Fruit fly (Drosophila melanogaster) whole organism, embryonic: ENCODE results near the gene CG1622.

Source experiments
- Antp ChIP-seq: fragments of 200-800 bp; sonication (Bioruptor generic); optimal IDR thresholded peaks from 3 replicates; lab custom pipeline; 2016; ENCODE audit warnings: missing biosample characterization, missing genetic modification characterization
- CG10267 ChIP-seq: fragments of 200-800 bp; sonication (Bioruptor generic); optimal IDR thresholded peaks from 2 replicates; lab custom pipeline; 2018; ENCODE audit warnings: missing biosample characterization, mild to moderate bottlenecking, missing genetic modification characterization, moderate library complexity
- CG10543 ChIP-seq: fragments of 200-800 bp; sonication (Bioruptor generic); optimal IDR thresholded peaks from 3 replicates; lab custom pipeline; 2017; ENCODE audit warnings: missing biosample characterization, mild to moderate bottlenecking, missing genetic modification characterization, moderate library complexity
- CG10979 ChIP-seq: fragments of 200-800 bp; sonication (Bioruptor generic); optimal IDR thresholded peaks from 2 replicates; lab custom pipeline; 2018; ENCODE audit warnings: missing biosample characterization, mild to moderate bottlenecking, missing genetic modification characterization, moderate library complexity
- CG11247 ChIP-seq: fragments of 200-800 bp; sonication (Bioruptor generic); IDR thresholded peaks from 2 replicates; pipeline ENCODE4 v1.3.6; 2022; ENCODE audit warnings: missing biosample characterization, missing genetic modification characterization
- CG11504 ChIP-seq: fragments of 200-800 bp; sonication (Bioruptor generic); optimal IDR thresholded peaks from 3 replicates; lab custom pipeline; 2019; ENCODE audit warnings: missing biosample characterization, mild to moderate bottlenecking, missing genetic modification characterization, moderate library complexity
- CG12236 ChIP-seq: fragments of 200-800 bp; sonication (Bioruptor generic); optimal IDR thresholded peaks from 2 replicates; lab custom pipeline; 2016; ENCODE audit warnings: missing biosample characterization, missing genetic modification characterization
- CG12659 ChIP-seq: fragments of 200-800 bp; sonication (Bioruptor generic); optimal IDR thresholded peaks from 3 replicates; lab custom pipeline; 2017; ENCODE audit warnings: mild to moderate bottlenecking, missing biosample characterization, missing genetic modification reagents, missing genetic modification characterization
- CG13624 ChIP-seq: fragments of 200-800 bp; sonication (Bioruptor generic); optimal IDR thresholded peaks from 2 replicates; lab custom pipeline; 2016; ENCODE audit warnings: missing biosample characterization, missing genetic modification characterization
- CG14667 ChIP-seq: fragments of 200-800 bp; sonication (Bioruptor generic); IDR thresholded peaks from 2 replicates; pipeline ENCODE4 v1.3.6; 2022; ENCODE audit warnings: missing biosample characterization, missing genetic modification characterization
- CG15601 ChIP-seq: fragments of 200-800 bp; sonication (Bioruptor generic); optimal IDR thresholded peaks from 3 replicates; lab custom pipeline; 2019; ENCODE audit warnings: missing biosample characterization, mild to moderate bottlenecking, missing genetic modification characterization, moderate library complexity
- CG18599 ChIP-seq: fragments of 200-800 bp; sonication (Bioruptor generic); optimal IDR thresholded peaks from 3 replicates; lab custom pipeline; 2017; ENCODE audit warnings: missing biosample characterization, missing genetic modification characterization, mild to moderate bottlenecking, moderate library complexity, missing genetic modification reagents
- CG2199 ChIP-seq: fragments of 200-800 bp; sonication (Bioruptor generic); IDR thresholded peaks from 3 replicates; pipeline ENCODE4 v1.3.6; 2022; ENCODE audit warnings: missing biosample characterization, missing genetic modification characterization
- CG3163 ChIP-seq: fragments of 200-800 bp; sonication (Bioruptor generic); optimal IDR thresholded peaks from 3 replicates; lab custom pipeline; 2016; ENCODE audit warnings: missing biosample characterization, missing genetic modification characterization
- CG34422 ChIP-seq: fragments of 200-800 bp; sonication (Bioruptor generic); IDR thresholded peaks from 3 replicates; pipeline ENCODE4 v1.3.6; 2022; ENCODE audit warnings: missing biosample characterization, missing genetic modification characterization
- CG7786 ChIP-seq: fragments of 200-800 bp; sonication (Bioruptor generic); optimal IDR thresholded peaks from 2 replicates; lab custom pipeline; 2016; ENCODE audit warnings: missing biosample characterization, missing genetic modification characterization
- CG8290 ChIP-seq, 3 experiments: fragments of 200-800 bp; sonication (Bioruptor generic); optimal IDR thresholded peaks; 2 replicates each; lab custom pipeline; 2016 to 2019; ENCODE audit warnings: missing biosample characterization in 3 of 3, missing genetic modification characterization in 3 of 3, mild to moderate bottlenecking in 2 of 3, moderate library complexity in 1 of 3
- CG8924 ChIP-seq: fragments of 200-800 bp; optimal IDR thresholded peaks from 3 replicates; lab custom pipeline; 2019; ENCODE audit warnings: missing biosample characterization, mild to moderate bottlenecking, missing genetic modification characterization, moderate library complexity
- CG9727 ChIP-seq: fragments of 200-800 bp; sonication (Bioruptor generic); optimal IDR thresholded peaks from 3 replicates; lab custom pipeline; 2017; ENCODE audit warnings: missing biosample characterization, mild to moderate bottlenecking, missing genetic modification characterization
- CG9817 ChIP-seq: fragments of 200-800 bp; sonication (Bioruptor generic); optimal IDR thresholded peaks from 2 replicates; lab custom pipeline; 2018; ENCODE audit warnings: missing biosample characterization, mild to moderate bottlenecking, missing genetic modification characterization, moderate library complexity
- CG9932 ChIP-seq: fragments of 200-800 bp; sonication (Bioruptor generic); IDR thresholded peaks from 2 replicates; pipeline ENCODE4 v1.3.6; 2022; ENCODE audit warnings: missing biosample characterization, missing genetic modification characterization
- GATAe ChIP-seq: fragments of 200-800 bp; sonication (Bioruptor generic); conservative IDR thresholded peaks from 2 replicates; pipeline ENCODE4 v1.3.6; 2022; ENCODE audit warnings: missing biosample characterization, missing genetic modification characterization
- Gug ChIP-seq: fragments of 200-800 bp; sonication (Bioruptor generic); IDR thresholded peaks from 4 replicates; pipeline ENCODE4 v1.3.6; 2022; ENCODE audit warnings: missing biosample characterization, missing genetic modification characterization
- H2.0 ChIP-seq: fragments of 200-800 bp; sonication (Bioruptor generic); IDR thresholded peaks from 2 replicates; pipeline ENCODE4 v1.3.6; 2022; ENCODE audit warnings: missing biosample characterization, missing genetic modification characterization
- HHEX ChIP-seq: fragments of 200-800 bp; sonication (Bioruptor generic); optimal IDR thresholded peaks from 3 replicates; lab custom pipeline; 2017; ENCODE audit warnings: missing biosample characterization, mild to moderate bottlenecking, missing genetic modification characterization, missing genetic modification reagents
- Hand ChIP-seq: fragments of 200-800 bp; sonication (Bioruptor generic); optimal IDR thresholded peaks from 2 replicates; lab custom pipeline; 2017; ENCODE audit warnings: mild to moderate bottlenecking, missing biosample characterization, missing genetic modification reagents, missing genetic modification characterization
- Hmr ChIP-seq: fragments of 200-800 bp; sonication (Bioruptor generic); optimal IDR thresholded peaks from 3 replicates; lab custom pipeline; 2017; ENCODE audit warnings: mild to moderate bottlenecking, missing biosample characterization, missing genetic modification reagents, missing genetic modification characterization
- MTF-1 ChIP-seq: fragments of 200-800 bp; sonication (Bioruptor generic); optimal IDR thresholded peaks from 2 replicates; lab custom pipeline; 2018; ENCODE audit warnings: missing biosample characterization, mild to moderate bottlenecking, missing genetic modification characterization, borderline replicate concordance
- Mes4 ChIP-seq: fragments of 200-800 bp; sonication (Bioruptor generic); optimal IDR thresholded peaks from 2 replicates; lab custom pipeline; 2016; ENCODE audit warnings: missing biosample characterization, missing genetic modification characterization
- NfI ChIP-seq: fragments of 200-800 bp; sonication (Bioruptor generic); optimal IDR thresholded peaks from 3 replicates; lab custom pipeline; 2018; ENCODE audit warnings: missing biosample characterization, mild to moderate bottlenecking, missing genetic modification characterization, moderate library complexity
- Ptx1 ChIP-seq: fragments of 200-800 bp; sonication (Bioruptor generic); IDR thresholded peaks from 2 replicates; pipeline ENCODE4 v1.3.6; 2022; ENCODE audit warnings: missing biosample characterization, missing genetic modification characterization
- Xbp1 ChIP-seq: fragments of 200-800 bp; sonication (Bioruptor generic); optimal IDR thresholded peaks from 3 replicates; lab custom pipeline; 2016; ENCODE audit warnings: missing biosample characterization, mild to moderate bottlenecking, missing genetic modification characterization
- ash1 ChIP-seq: fragments of 200-800 bp; sonication (Bioruptor generic); optimal IDR thresholded peaks from 2 replicates; lab custom pipeline; 2018; ENCODE audit warnings: missing biosample characterization, mild to moderate bottlenecking, missing genetic modification characterization
- cato ChIP-seq: fragments of 200-800 bp; sonication (Bioruptor generic); optimal IDR thresholded peaks from 2 replicates; lab custom pipeline; 2016; ENCODE audit warnings: missing biosample characterization, missing genetic modification characterization, borderline replicate concordance
- chn ChIP-seq: fragments of 200-800 bp; sonication (Bioruptor generic); optimal IDR thresholded peaks from 2 replicates; lab custom pipeline; 2016; ENCODE audit warnings: missing biosample characterization, missing genetic modification characterization
- dpn ChIP-seq, 2 experiments: fragments of 200-800 bp; sonication (Bioruptor generic); optimal IDR thresholded peaks; 3 replicates each; lab custom pipeline; 2016; ENCODE audit warnings: missing biosample characterization in 2 of 2, missing genetic modification characterization in 2 of 2
- fd3F ChIP-seq: fragments of 200-800 bp; sonication (Bioruptor generic); optimal IDR thresholded peaks from 2 replicates; lab custom pipeline; 2018; ENCODE audit warnings: missing biosample characterization, mild to moderate bottlenecking, missing genetic modification characterization, moderate library complexity
- gcm ChIP-seq: fragments of 200-800 bp; sonication (Bioruptor generic); optimal IDR thresholded peaks from 2 replicates; lab custom pipeline; 2019; ENCODE audit warnings: missing biosample characterization, mild to moderate bottlenecking, missing genetic modification characterization, moderate library complexity
- mam ChIP-seq: fragments of 200-800 bp; sonication (Bioruptor generic); optimal IDR thresholded peaks from 3 replicates; lab custom pipeline; 2016; ENCODE audit warnings: missing biosample characterization, missing genetic modification characterization
- seq ChIP-seq: fragments of 200-800 bp; sonication (Bioruptor generic); IDR thresholded peaks from 2 replicates; pipeline ENCODE4 v1.3.6; 2022; ENCODE audit warnings: missing biosample characterization, missing genetic modification characterization

CG1622 gene

DNA sequence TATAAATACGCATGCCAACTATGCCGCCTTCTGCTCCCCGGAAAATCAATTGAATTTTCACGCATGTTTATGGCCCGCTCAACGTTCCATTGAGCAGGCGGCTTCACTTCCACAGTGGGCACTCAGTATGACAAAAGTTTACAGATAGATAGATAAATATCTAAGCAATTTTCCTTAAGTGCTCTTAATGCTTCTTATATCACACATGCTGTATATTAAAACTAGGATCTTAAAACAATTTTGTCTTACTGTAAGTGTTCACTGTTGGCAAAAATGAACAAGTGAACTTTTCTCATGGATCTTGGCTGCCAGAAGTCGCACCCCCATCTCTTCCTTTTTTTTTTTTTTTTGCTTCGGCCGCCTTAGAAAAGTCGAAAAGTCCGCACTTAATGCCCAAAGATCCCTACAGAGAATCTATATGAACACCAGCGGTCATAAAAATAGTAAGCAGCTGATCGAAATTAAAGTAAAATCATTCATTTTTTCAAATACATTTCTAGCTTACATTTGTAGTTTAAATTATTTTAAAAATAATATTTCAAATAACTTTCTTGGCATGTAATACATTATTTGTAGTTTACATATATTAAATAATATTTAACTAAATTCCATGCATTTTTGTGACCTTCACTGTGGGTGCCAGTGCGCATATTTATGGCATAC is 43.7 kb upstream of the CG1622 start (continued):
- TF ChIP-seq cato (GFP tag; lab: Kevin White, UChicago) (peak; percentile 0), Hand (no peak), Ptx1 (GFP tag; lab: Robert Waterston, UW) (peak; percentile 77), seq (peak; percentile 23; the same call in 1 of the 2 replicates), CG34422 (GFP tag; lab: Robert Waterston, UW) (peak; percentile 28; the same call in 1 of the 3 replicates), mam (GFP tag; lab: Kevin White, UChicago) (peak; percentile 55), ash1 (GFP tag; lab: Kevin White, UChicago) (no peak), CG11247 (GFP tag; lab: Robert Waterston, UW) (peak; percentile 25; the same call in 1 of the 2 replicates), HHEX (GFP tag; lab: Kevin White, UChicago) (peak; percentile 20), CG9727 (GFP tag; lab: Kevin White, UChicago) (peak; percentile 33), CG18599 (GFP tag; lab: Kevin White, UChicago) (peak; percentile 4), fd3F (peak; percentile 27), CG11504 (tag; lab: Kevin White, UChicago) (peak; percentile 63), CG2199 (GFP tag; lab: Robert Waterston, UW) (no peak), Gug (GFP tag; lab: Robert Waterston, UW) (peak; percentile 30; the same call in 1 of the 4 replicates), Mes4 (GFP tag; lab: Kevin White, UChicago) (no peak), NfI (GFP tag; lab: Kevin White, UChicago) (peak; percentile 17), CG8924 (peak; percentile 49), chn (GFP tag; lab: Kevin White, UChicago) (peak; percentile 21), CG10267 (tag; lab: Kevin White, UChicago) (peak; percentile 15), CG8290 (GFP tag; optimal IDR thresholded peaks at IDR 0.05; lab: Kevin White, UChicago) (no peak), CG8290 (tag; optimal IDR thresholded peaks at IDR 0.05; lab: Kevin White, UChicago) (peak in 1 of 2 experiments; percentile 56), CG10543 (GFP tag; lab: Kevin White, UChicago) (no peak), dpn (GFP tag; optimal IDR thresholded peaks at IDR 0.05; lab: Kevin White, UChicago) (peak; percentile 23 to 43), CG10979 (tag; lab: Kevin White, UChicago) (peak; percentile 40), Hmr (GFP tag; lab: Kevin White, UChicago) (peak; percentile 27), H2.0 (GFP tag; lab: Robert Waterston, UW) (peak; percentile 61), CG12236 (GFP tag; lab: Kevin White, UChicago) (no peak), CG14667 (GFP tag; lab: Robert Waterston, UW) (peak; percentile 33), GATAe (GFP tag; lab: Robert Waterston, UW) (no peak), CG3163 (peak; percentile 8), CG9817 (peak; percentile 42), CG12659 (peak; percentile 18), Antp (GFP tag; lab: Kevin White, UChicago) (peak; percentile 54), Xbp1 (GFP tag; lab: Kevin White, UChicago) (peak; percentile 30), CG7786 (peak; percentile 51), gcm (GFP tag; lab: Kevin White, UChicago) (peak; percentile 1), CG9932 (GFP tag; lab: Robert Waterston, UW) (peak; percentile 39; the same call in 1 of the 2 replicates), MTF-1 (no peak), CG15601 (tag; lab: Kevin White, UChicago) (peak; percentile 14), CG13624 (GFP tag; lab: Kevin White, UChicago) (peak; percentile 32)
- TF ChIP-seq, all 482 proteins: peak for 176
